Worm (Caenorhabditis elegans) whole organism, L1 larva: ENCODE data around the gene str-38.

Experiments used
- C16A3.4 ChIP-seq: fragments of 150-350 bp; optimal IDR thresholded peaks from 2 replicates; lab custom pipeline; 2014; ENCODE audit warnings: missing biosample characterization, missing genetic modification characterization
- Y116A8C.19 ChIP-seq: sonication (generic microtip); optimal IDR thresholded peaks from 2 replicates; lab custom pipeline; 2016; ENCODE audit warnings: missing compliant biosample characterization, missing genetic modification characterization, borderline replicate concordance
- ama-1 ChIP-seq: fragments of 150-350 bp; optimal IDR thresholded peaks from 2 replicates; lab custom pipeline; 2014
- ceh-63 ChIP-seq: fragments of 200-800 bp; sonication (Bioruptor generic); optimal IDR thresholded peaks from 2 replicates; lab custom pipeline; 2018; ENCODE audit warnings: mild to moderate bottlenecking, missing genetic modification characterization, missing compliant biosample characterization
- ceh-82 ChIP-seq, 3 experiments: fragments of 150-350 bp in 1 of 3; sonication (generic microtip) in 2 of 3; optimal IDR thresholded peaks; 2 replicates each; lab custom pipeline; 2014 to 2017; ENCODE audit warnings: missing biosample characterization in 3 of 3, missing genetic modification characterization in 3 of 3
- ceh-88 ChIP-seq: fragments of 200-800 bp; sonication (Bioruptor generic); IDR thresholded peaks from 2 replicates; pipeline ENCODE4 v1.3.6; 2022; ENCODE audit warnings: missing genetic modification characterization, missing compliant biosample characterization
- ces-1 ChIP-seq: fragments of 150-350 bp; optimal IDR thresholded peaks from 2 replicates; lab custom pipeline; 2014; ENCODE audit warnings: missing biosample characterization, missing genetic modification reagents, missing genetic modification characterization
- dpl-1 ChIP-seq, 3 experiments: fragments of 150-350 bp in 2 of 3; sonication (generic microtip) in 1 of 3; optimal IDR thresholded peaks; 2 replicates each; lab custom pipeline; 2014 to 2017; ENCODE audit warnings: missing biosample characterization in 3 of 3, missing genetic modification characterization in 3 of 3, missing genetic modification reagents in 3 of 3
- efl-1 ChIP-seq, 4 experiments: fragments of 150-350 bp; optimal IDR thresholded peaks in 3 of 4; peaks in 1 of 4; 1 replicate in 1 of 4; 2 replicates in 3 of 4; lab custom pipeline; 2014; ENCODE audit warnings: missing biosample characterization in 2 of 4, missing genetic modification characterization in 2 of 4, missing genetic modification reagents in 2 of 4
- efl-3 ChIP-seq: fragments of 200-800 bp; sonication (Bioruptor generic); optimal IDR thresholded peaks from 2 replicates; lab custom pipeline; 2018; ENCODE audit warnings: mild to moderate bottlenecking, missing genetic modification characterization, missing compliant biosample characterization
- egl-13 ChIP-seq: sonication (generic microtip); optimal IDR thresholded peaks from 2 replicates; lab custom pipeline; 2016; ENCODE audit warnings: missing genotype, missing genetic modification reagents, missing genetic modification characterization, missing compliant biosample characterization
- elt-2 ChIP-seq: sonication (generic microtip); optimal IDR thresholded peaks from 2 replicates; lab custom pipeline; 2016; ENCODE audit warnings: missing genetic modification characterization, mild to moderate bottlenecking, inconsistent platforms, missing compliant biosample characterization, missing genetic modification reagents
- ets-5 ChIP-seq: fragments of 200-800 bp; sonication (Bioruptor generic); IDR thresholded peaks from 2 replicates; pipeline ENCODE4 v1.3.6; 2022; ENCODE audit warnings: missing genetic modification characterization, missing compliant biosample characterization
- fkh-4 ChIP-seq: sonication (generic microtip); optimal IDR thresholded peaks from 2 replicates; lab custom pipeline; 2016; ENCODE audit warnings: missing compliant biosample characterization, missing genetic modification characterization, borderline replicate concordance
- fkh-8 ChIP-seq: sonication (generic microtip); optimal IDR thresholded peaks from 2 replicates; lab custom pipeline; 2016; ENCODE audit warnings: mild to moderate bottlenecking, missing genetic modification characterization, missing compliant biosample characterization
- hlh-17 ChIP-seq: fragments of 200-800 bp; sonication (Bioruptor generic); optimal IDR thresholded peaks from 2 replicates; lab custom pipeline; 2018; ENCODE audit warnings: missing genetic modification characterization, mild to moderate bottlenecking, missing compliant biosample characterization, moderate library complexity, borderline replicate concordance
- hpl-2 ChIP-seq: fragments of 150-350 bp; optimal IDR thresholded peaks from 2 replicates; lab custom pipeline; 2014; ENCODE audit warnings: missing biosample characterization, missing genetic modification reagents, missing genetic modification characterization
- irx-1 ChIP-seq: sonication (generic microtip); optimal IDR thresholded peaks from 2 replicates; lab custom pipeline; 2016; ENCODE audit warnings: missing genetic modification characterization, missing compliant biosample characterization
- jun-1 ChIP-seq: fragments of 150-350 bp; optimal IDR thresholded peaks from 2 replicates; lab custom pipeline; 2014; ENCODE audit warnings: missing biosample characterization, missing genetic modification reagents, missing genetic modification characterization
- lin-13 ChIP-seq: fragments of 150-350 bp; optimal IDR thresholded peaks from 2 replicates; lab custom pipeline; 2014; ENCODE audit warnings: missing biosample characterization, missing genetic modification reagents, missing genetic modification characterization
- lin-15B ChIP-seq: fragments of 150-350 bp; sonication (generic microtip); optimal IDR thresholded peaks from 3 replicates; lab custom pipeline; 2014; ENCODE audit warnings: missing biosample characterization, missing genetic modification characterization
- lin-35 ChIP-seq, 2 experiments: fragments of 150-350 bp; optimal IDR thresholded peaks; 2 replicates each; lab custom pipeline; 2014; ENCODE audit warnings: missing biosample characterization in 2 of 2, missing genetic modification characterization in 2 of 2, missing genetic modification reagents in 2 of 2
- lin-39 ChIP-seq: fragments of 150-350 bp; optimal IDR thresholded peaks from 2 replicates; lab custom pipeline; 2014; ENCODE audit warnings: missing biosample characterization, missing genetic modification reagents, missing genetic modification characterization
- mep-1 ChIP-seq: fragments of 150-350 bp; optimal IDR thresholded peaks from 2 replicates; lab custom pipeline; 2014; ENCODE audit warnings: missing biosample characterization, missing genetic modification characterization
- nhr-11 ChIP-seq: fragments of 150-350 bp; optimal IDR thresholded peaks from 2 replicates; lab custom pipeline; 2014; ENCODE audit warnings: missing biosample characterization, missing genetic modification characterization
- nhr-12 ChIP-seq: sonication (generic microtip); optimal IDR thresholded peaks from 2 replicates; lab custom pipeline; 2017; ENCODE audit warnings: missing biosample characterization, missing genetic modification characterization
- nhr-19 ChIP-seq: fragments of 200-800 bp; sonication (Bioruptor generic); conservative IDR thresholded peaks from 2 replicates; pipeline ENCODE4 v1.3.6; 2022; ENCODE audit warnings: missing genetic modification characterization, missing compliant biosample characterization
- nhr-47 ChIP-seq: sonication (generic microtip); optimal IDR thresholded peaks from 2 replicates; lab custom pipeline; 2016; ENCODE audit warnings: mild to moderate bottlenecking, missing genetic modification characterization, moderate library complexity, missing compliant biosample characterization
- nhr-77 ChIP-seq: fragments of 150-350 bp; optimal IDR thresholded peaks from 2 replicates; lab custom pipeline; 2014; ENCODE audit warnings: missing biosample characterization, missing genetic modification characterization
- nhr-85 ChIP-seq: sonication (generic microtip); peaks from one replicate; lab custom pipeline; 2016; ENCODE audit warnings: missing genetic modification characterization, inconsistent platforms, missing compliant biosample characterization
- pqm-1 ChIP-seq: sonication (generic microtip); optimal IDR thresholded peaks from 3 replicates; lab custom pipeline; 2017; ENCODE audit warnings: missing biosample characterization, missing genetic modification characterization
- rnt-1 ChIP-seq: sonication (generic microtip); optimal IDR thresholded peaks from 2 replicates; lab custom pipeline; 2016; ENCODE audit warnings: mild to moderate bottlenecking, missing genetic modification characterization, moderate library complexity, missing compliant biosample characterization
- skn-1 ChIP-seq: fragments of 150-350 bp; optimal IDR thresholded peaks from 2 replicates; lab custom pipeline; 2014; ENCODE audit warnings: missing biosample characterization, missing genetic modification characterization
- snpc-4 ChIP-seq: fragments of 150-350 bp; optimal IDR thresholded peaks from 2 replicates; lab custom pipeline; 2014; ENCODE audit warnings: missing biosample characterization, missing genetic modification characterization
- sox-4 ChIP-seq: sonication (generic microtip); optimal IDR thresholded peaks from 2 replicates; lab custom pipeline; 2016; ENCODE audit warnings: missing genetic modification characterization, missing compliant biosample characterization
- sptf-1 ChIP-seq: fragments of 150-350 bp; optimal IDR thresholded peaks from 2 replicates; lab custom pipeline; 2014; ENCODE audit warnings: missing biosample characterization, missing genetic modification characterization
- sup-37 ChIP-seq: fragments of 200-800 bp; sonication (Bioruptor generic); optimal IDR thresholded peaks from 2 replicates; lab custom pipeline; 2018; ENCODE audit warnings: mild to moderate bottlenecking, missing genetic modification characterization, missing compliant biosample characterization
- unc-130 ChIP-seq: fragments of 150-350 bp; optimal IDR thresholded peaks from 2 replicates; lab custom pipeline; 2017; ENCODE audit warnings: missing biosample characterization, missing genetic modification characterization, inconsistent platforms
- unc-62 ChIP-seq: fragments of 150-350 bp; optimal IDR thresholded peaks from 2 replicates; lab custom pipeline; 2014; ENCODE audit warnings: missing biosample characterization, missing genetic modification reagents, missing genetic modification characterization
- xbp-1 ChIP-seq: sonication (generic microtip); optimal IDR thresholded peaks from 2 replicates; lab custom pipeline; 2016; ENCODE audit warnings: missing genetic modification characterization, missing compliant biosample characterization
- zip-4 ChIP-seq: fragments of 200-800 bp; sonication (Bioruptor generic); optimal IDR thresholded peaks from 2 replicates; lab custom pipeline; 2018; ENCODE audit warnings: mild to moderate bottlenecking, missing genetic modification characterization, moderate library complexity, missing compliant biosample characterization
- ztf-4 ChIP-seq: fragments of 150-350 bp; optimal IDR thresholded peaks from 2 replicates; lab custom pipeline; 2014; ENCODE audit warnings: missing biosample characterization, missing genetic modification characterization

Gene str-38

DNA sequence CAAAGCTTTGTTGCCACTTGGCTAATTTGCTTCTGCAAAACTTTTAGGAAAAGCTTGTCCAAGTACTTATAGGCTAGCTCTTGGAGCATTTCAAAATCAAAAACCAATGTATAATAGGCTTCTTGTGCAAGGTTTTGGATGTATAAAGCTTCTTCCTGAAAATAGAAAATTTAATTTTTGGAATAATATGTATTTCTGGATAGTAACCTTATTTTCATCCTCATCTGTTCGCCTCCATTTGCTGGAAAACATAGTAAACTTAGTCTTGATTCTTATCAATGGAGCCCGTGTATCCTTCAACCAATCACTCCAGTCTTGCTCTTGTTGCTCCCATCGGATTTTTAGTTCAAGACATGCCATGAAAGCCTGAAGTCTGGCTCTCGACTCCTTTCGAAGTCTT, 15.4 kb downstream of the str-38 start, which contains the start of gene Y6E2A.4:
Y6E2A.4 (minus strand) TSS at position 101 of the 400 bp plus-strand sequence.
- TF ChIP-seq lin-35 (GFP tag; optimal IDR thresholded peaks at IDR 0.05; lab: Kevin White, UChicago) (no peak), hpl-2 (no peak), ceh-88 (GFP tag; lab: Robert Waterston, UW) (no peak), ceh-82 (tag; optimal IDR thresholded peaks at IDR 0.05; lab: Kevin White, UChicago) (no peak), fkh-8 (tag; lab: Kevin White, UChicago) (no peak), ets-5 (GFP tag; lab: Robert Waterston, UW) (no peak), efl-3 (GFP tag; lab: Kevin White, UChicago) (no peak), unc-130 (tag; lab: Kevin White, UChicago) (no peak), Y116A8C.19 (tag; lab: Kevin White, UChicago) (no peak), mep-1 (tag; lab: Kevin White, UChicago) (no peak), ceh-63 (GFP tag; lab: Kevin White, UChicago) (no peak), lin-15B (tag; lab: Kevin White, UChicago) (no peak), nhr-47 (tag; lab: Kevin White, UChicago) (no peak), pqm-1 (tag; lab: Kevin White, UChicago) (no peak), ama-1 (no peak), skn-1 (no peak)

- TF ChIP-seq rnt-1 (tag; lab: Kevin White, UChicago): no peak
- no peak for TF ChIP-seq egl-13
- no peak for TF ChIP-seq nhr-11 (tag; lab: Kevin White, UChicago)
- TF ChIP-seq ztf-4: no peak
- TF ChIP-seq efl-1 (optimal IDR thresholded peaks at IDR 0.05; lab: Kevin White, UChicago): no peak
- no peak for TF ChIP-seq efl-1 (GFP tag; optimal IDR thresholded peaks at IDR 0.05 in 1 of 2; lab: Kevin White, UChicago)
- no peak for TF ChIP-seq irx-1 (tag; lab: Kevin White, UChicago)
- TF ChIP-seq elt-2 (tag; lab: Kevin White, UChicago): no peak
- TF ChIP-seq unc-62 (GFP tag; lab: Kevin White, UChicago): no peak
- TF ChIP-seq xbp-1 (tag; lab: Kevin White, UChicago): no peak
- TF ChIP-seq ama-1: no peak
- TF ChIP-seq mep-1 (tag; lab: Kevin White, UChicago): no peak
- no peak for TF ChIP-seq sptf-1 (tag; lab: Kevin White, UChicago)
- TF ChIP-seq fkh-8 (tag; lab: Kevin White, UChicago): no peak
- TF ChIP-seq C16A3.4 (tag; lab: Kevin White, UChicago): no peak
- no peak for TF ChIP-seq pqm-1 (tag; lab: Kevin White, UChicago)
Measured at ce11 chrV:15715636-15716035, 16.5 kb downstream of the str-38 start.

- TF ChIP-seq efl-3 (GFP tag; lab: Kevin White, UChicago) (no peak), elt-2 (tag; lab: Kevin White, UChicago) (peak; percentile 50), nhr-19 (GFP tag; lab: Robert Waterston, UW) (no peak), nhr-77 (no peak), nhr-85 (tag; lab: Kevin White, UChicago) (no peak)
Measured at ce11 chrV:15712385-15712784, 19.7 kb downstream of the str-38 start.

- TF ChIP-seq sup-37 (GFP tag; lab: Kevin White, UChicago) (no peak), sox-4 (tag; lab: Kevin White, UChicago) (no peak), ceh-63 (GFP tag; lab: Kevin White, UChicago) (no peak), dpl-1 (GFP tag; optimal IDR thresholded peaks at IDR 0.05; lab: Kevin White, UChicago) (no peak), ets-5 (GFP tag; lab: Robert Waterston, UW) (no peak), ces-1 (GFP tag; lab: Kevin White, UChicago) (no peak), fkh-4 (tag; lab: Kevin White, UChicago) (no peak), C16A3.4 (tag; lab: Kevin White, UChicago) (no peak), zip-4 (no peak), hlh-17 (GFP tag; lab: Kevin White, UChicago) (no peak), jun-1 (tag; lab: Kevin White, UChicago) (no peak), nhr-12 (tag; lab: Kevin White, UChicago) (no peak), ceh-82 (tag; optimal IDR thresholded peaks at IDR 0.05; lab: Kevin White, UChicago) (no peak), lin-39 (tag; lab: Kevin White, UChicago) (no peak), lin-13 (GFP tag; lab: Kevin White, UChicago) (no peak), snpc-4 (tag; lab: Kevin White, UChicago) (no peak), xbp-1 (tag; lab: Kevin White, UChicago) (no peak), ztf-4 (no peak), ceh-88 (GFP tag; lab: Robert Waterston, UW) (no peak)
Measured at ce11 chrV:15711898-15712297, 20.2 kb downstream of the str-38 start, which contains the start of gene str-101. Gene str-101, minus strand, starts transcription at chrV:15711998.
